Fruit fly (Drosophila melanogaster) whole organism: ENCODE data around the gene Obp22a.

Source experiments
- CG8478 ChIP-seq: fragments of >200 bp; optimal IDR thresholded peaks from 2 replicates; lab custom pipeline; 2018; ENCODE audit warnings: inconsistent platforms
- Dll ChIP-seq: fragments of >200 bp; optimal IDR thresholded peaks from 2 replicates; lab custom pipeline; 2017
- EcR ChIP-seq, 2 experiments: fragments of >200 bp; optimal IDR thresholded peaks; 2 replicates each; lab custom pipeline; 2017; ENCODE audit warnings: missing biosample characterization in 2 of 2, missing genetic modification characterization in 2 of 2, missing genetic modification reagents in 2 of 2
- pan ChIP-seq: fragments of >200 bp; optimal IDR thresholded peaks from 2 replicates; lab custom pipeline; 2017
- psq ChIP-seq: fragments of >200 bp; optimal IDR thresholded peaks from 2 replicates; lab custom pipeline; 2017
- usp ChIP-seq: fragments of >200 bp; optimal IDR thresholded peaks from 2 replicates; lab custom pipeline; 2017; ENCODE audit warnings: missing biosample characterization, missing genetic modification characterization, mixed read lengths

The Obp22a gene

DNA sequence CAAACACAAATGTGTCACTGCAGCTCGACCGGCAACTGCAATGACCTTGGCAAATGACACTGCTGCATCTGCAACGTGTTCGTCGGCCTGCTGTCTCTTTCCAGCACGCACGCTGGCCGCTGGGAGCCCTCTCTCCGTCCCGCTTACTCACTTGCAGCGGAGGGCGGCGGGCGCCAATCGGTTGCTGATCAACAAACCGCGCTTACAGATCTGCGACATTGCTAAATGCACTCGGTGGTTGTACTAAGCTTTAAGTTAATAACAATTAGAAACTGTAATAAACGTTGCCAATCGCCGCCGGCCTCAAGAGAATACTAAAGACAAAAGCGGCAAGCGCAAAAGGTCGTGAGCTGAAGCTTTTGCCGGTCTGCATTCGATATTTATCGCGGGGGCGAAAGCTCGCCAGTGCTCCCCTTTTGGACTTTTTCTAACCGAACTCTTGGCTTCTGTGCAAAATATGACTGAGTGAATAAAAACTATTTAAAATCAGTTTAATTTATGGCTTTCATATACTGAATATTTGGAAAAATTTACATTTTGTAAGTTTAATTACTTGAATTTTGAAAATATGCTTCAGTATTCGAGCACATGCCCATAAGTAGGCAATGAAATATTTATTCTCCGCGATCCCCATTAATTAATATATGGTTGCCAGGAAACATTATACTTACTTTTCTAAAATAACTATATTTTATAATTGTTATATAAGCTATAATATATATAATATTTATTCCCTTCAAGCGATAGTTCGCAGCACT lies 4.3 kb downstream of the Obp22a start, which contains the start of gene Got2:
Gene Got2 (minus strand): TSS at position 325 of the 758 bp plus-strand sequence.
- TF ChIP-seq CG8478 (lab: Kevin White, UChicago) (peak; percentile 32), psq (lab: Kevin White, UChicago) (no peak)

DNA sequence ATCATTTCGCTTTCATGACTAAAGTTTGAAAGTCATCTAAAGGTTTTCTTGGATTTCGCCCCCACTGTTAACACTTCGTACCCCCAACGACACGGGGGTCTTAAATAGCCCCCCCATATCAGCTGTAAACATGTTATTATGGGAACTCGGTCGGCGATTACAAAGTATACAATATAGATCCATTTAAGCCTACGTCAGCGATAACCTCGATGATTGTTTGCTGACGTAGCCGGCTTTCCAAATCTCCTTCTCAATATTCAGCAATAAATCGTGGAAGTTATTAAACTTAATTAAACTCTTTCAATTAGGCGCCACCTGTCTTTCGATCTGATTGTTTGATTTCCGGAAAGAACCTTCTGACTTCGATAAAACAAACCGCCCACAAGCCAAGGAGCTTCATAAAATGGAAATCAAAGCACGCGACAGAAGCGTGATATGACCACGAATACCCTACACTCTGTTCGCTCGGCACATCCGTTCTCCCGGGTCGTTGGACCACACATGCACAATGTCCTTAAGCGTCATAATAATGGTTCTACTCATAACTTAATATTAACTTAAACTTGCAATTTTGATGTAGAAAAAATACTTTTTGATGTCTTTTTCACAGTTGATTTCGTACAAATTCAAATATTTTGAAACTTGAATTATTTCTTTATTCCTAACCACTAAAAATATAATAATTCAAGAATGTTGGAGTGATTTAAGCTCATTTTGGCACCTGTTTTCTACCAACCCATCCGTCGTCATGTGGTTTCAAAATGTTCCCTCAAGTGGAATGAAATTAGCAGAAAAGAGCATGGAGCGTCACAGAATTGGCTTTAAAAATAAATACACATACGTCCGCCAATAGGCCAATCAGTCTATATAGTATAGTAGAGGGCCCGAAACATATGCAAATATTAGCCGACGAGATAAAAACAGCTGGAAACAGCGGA lies 5.3 kb downstream of the Obp22a start:
- no peak for TF ChIP-seq EcR (GFP tag; optimal IDR thresholded peaks at IDR 0.05; lab: Kevin White, UChicago)

DNA sequence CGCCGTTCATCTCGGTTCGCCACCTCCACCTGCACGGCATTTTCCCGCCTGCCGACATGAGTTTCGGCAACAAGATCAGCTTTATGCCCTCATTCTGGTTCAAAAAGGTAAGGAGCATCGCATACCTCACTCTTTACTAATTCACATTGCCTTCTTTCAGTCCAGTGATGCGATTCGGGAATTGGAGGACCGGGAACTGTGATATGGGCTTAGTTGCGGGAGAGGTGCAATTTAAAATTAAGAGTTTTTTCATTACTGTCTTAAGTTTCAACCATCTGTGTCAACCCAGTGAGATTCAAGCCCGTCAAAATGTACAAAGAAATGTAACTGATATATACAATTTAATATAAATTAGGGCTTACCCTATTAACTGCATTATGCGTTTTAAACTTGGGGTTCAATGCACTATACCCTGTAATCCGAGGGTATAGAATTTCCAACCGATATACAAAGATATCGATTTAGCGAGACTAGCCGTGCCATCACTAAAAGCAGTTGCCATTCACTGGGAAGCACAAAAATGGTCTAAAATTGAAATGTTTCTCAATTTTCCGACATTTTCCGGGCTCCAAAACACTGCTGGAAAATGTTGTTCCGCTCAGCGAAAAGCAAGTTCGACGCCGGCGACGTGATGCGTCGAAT lies 10.1 kb downstream of the Obp22a start, which contains the start of gene CG7289:
Gene CG7289 (plus strand): TSS at position 492 of the 642 bp plus-strand sequence.
- peak in 1 of 2 experiments; percentile 92 for TF ChIP-seq EcR (GFP tag; optimal IDR thresholded peaks at IDR 0.05; lab: Kevin White, UChicago)
- TF ChIP-seq Dll (lab: Kevin White, UChicago) = no peak
- TF ChIP-seq usp (GFP tag; lab: Kevin White, UChicago) = no peak

DNA sequence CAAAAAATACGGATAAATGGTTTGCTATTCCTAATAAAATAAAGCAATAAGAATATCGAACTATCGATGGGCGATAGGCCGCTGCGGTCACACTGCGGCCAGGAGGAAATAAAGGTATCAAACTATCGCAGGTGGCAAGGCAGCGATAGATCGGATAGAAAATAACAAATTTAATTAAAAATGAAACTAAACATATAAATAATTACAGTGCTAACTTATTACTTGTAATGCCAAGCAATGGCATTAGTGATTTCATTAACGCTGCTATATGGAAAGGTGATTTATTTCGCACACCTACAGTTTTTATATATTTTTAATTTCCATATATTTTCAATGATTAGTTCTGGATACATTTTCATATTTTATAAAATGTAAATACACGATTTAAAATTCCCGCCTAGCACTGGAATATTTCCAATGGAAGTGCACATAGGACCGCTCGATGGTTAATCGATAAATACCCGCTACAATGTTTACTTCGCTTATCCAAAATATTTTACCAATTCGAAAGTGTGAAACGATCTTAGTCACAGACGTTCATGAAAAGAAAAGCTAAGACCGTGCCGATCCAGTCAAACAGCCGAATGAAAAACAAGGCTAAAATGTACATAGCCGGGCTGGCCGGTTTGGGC lies 11.1 kb downstream of the Obp22a start, which contains the start of the genes CG15356 and CG15362:
Gene CG15356 (minus strand): TSS at position 48 of the 632 bp plus-strand sequence.
Gene CG15362 (plus strand): TSS at position 469 of the 632 bp plus-strand sequence.
- TF ChIP-seq psq (lab: Kevin White, UChicago) = no peak
- no peak for TF ChIP-seq Dll (lab: Kevin White, UChicago)
- TF ChIP-seq usp (GFP tag; lab: Kevin White, UChicago) = no peak
- TF ChIP-seq CG8478 (lab: Kevin White, UChicago) = no peak
- no peak for TF ChIP-seq pan (lab: Kevin White, UChicago)
- TF ChIP-seq EcR (GFP tag; optimal IDR thresholded peaks at IDR 0.05; lab: Kevin White, UChicago) = no peak

DNA sequence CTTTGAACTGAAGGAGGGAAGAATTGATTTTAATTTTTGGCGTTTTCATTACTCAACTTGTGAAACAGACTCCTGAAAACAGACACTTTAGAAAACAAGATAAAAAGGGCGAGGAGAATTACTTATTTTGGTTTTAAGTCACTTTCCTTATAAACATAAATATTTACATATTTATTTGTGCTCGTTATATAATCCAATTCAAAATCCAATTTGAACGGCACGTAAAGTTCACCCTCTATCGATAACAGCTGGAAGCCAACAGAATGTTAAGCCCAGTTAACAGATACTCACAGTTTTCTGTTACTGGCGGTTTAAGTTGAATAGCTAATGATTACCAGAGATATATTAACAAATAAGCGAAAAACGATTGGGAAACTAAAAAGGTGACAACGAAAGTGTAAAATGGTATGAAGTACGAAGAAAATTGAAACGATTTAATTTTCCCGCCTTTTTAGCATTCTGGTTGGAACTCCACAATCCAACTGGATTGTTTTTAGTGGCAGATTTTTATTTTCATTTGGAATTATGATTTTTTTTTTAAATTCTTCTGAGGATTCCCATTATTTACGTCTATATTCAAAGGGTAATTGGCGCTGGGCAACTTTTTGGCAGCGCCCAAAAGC lies 12.7 kb downstream of the Obp22a start:
- TF ChIP-seq CG8478 (lab: Kevin White, UChicago) = no peak
- TF ChIP-seq EcR (GFP tag; optimal IDR thresholded peaks at IDR 0.05; lab: Kevin White, UChicago) = no peak
- TF ChIP-seq Dll (lab: Kevin White, UChicago) = no peak
- TF ChIP-seq usp (GFP tag; lab: Kevin White, UChicago) = no peak
- no peak for TF ChIP-seq pan (lab: Kevin White, UChicago)
- TF ChIP-seq psq (lab: Kevin White, UChicago) = no peak

DNA sequence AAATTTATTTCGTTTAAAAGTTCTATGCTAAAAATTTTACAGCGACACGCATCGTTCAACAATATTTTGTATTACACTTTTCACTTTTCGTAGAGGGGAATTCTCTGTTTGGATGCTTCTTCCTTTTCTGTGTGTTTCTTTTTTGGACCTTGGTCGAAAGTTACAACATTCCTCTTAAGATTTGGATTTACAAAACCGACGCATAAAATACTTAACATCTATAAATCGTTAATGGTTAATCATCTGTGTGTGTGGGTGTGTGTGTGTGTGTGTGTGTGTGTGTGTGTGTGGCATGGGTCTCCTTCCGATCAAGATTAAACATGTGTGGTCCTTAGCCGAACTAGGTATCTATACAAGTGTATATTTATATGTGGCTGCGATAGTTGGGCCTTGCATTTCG lies 16.5 kb downstream of the Obp22a start:
- TF ChIP-seq psq (lab: Kevin White, UChicago) (no peak), CG8478 (lab: Kevin White, UChicago) (no peak), Dll (lab: Kevin White, UChicago) (no peak), EcR (GFP tag; optimal IDR thresholded peaks at IDR 0.05; lab: Kevin White, UChicago) (no peak), pan (lab: Kevin White, UChicago) (no peak), usp (GFP tag; lab: Kevin White, UChicago) (no peak)

DNA sequence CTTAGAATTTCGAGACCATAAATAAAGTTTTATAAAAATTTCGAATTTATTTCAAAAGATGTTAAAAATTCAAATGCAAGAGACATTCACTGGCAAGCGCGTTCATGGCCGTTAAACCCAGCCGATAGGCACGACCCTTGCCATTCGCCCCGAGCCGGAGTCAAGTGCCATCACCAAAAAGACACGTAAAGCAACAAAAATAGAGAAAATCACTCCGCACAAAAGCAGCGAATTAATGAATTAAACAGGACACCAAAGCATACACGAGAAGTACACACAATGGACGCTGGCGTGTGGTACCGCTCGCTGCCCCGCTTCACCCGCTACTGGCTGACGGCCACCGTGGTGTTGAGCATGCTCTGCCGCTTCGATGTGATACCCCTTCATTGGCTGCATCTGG lies 18.0 kb downstream of the Obp22a start, which contains the start of gene Der-1:
Gene Der-1 (plus strand): TSS at position 1 of the 400 bp plus-strand sequence.
- TF ChIP-seq CG8478 (lab: Kevin White, UChicago) = no peak
- no peak for TF ChIP-seq pan (lab: Kevin White, UChicago)
- TF ChIP-seq EcR (GFP tag; optimal IDR thresholded peaks at IDR 0.05; lab: Kevin White, UChicago) = no peak
- TF ChIP-seq usp (GFP tag; lab: Kevin White, UChicago) = no peak
- TF ChIP-seq Dll (lab: Kevin White, UChicago) = no peak

DNA sequence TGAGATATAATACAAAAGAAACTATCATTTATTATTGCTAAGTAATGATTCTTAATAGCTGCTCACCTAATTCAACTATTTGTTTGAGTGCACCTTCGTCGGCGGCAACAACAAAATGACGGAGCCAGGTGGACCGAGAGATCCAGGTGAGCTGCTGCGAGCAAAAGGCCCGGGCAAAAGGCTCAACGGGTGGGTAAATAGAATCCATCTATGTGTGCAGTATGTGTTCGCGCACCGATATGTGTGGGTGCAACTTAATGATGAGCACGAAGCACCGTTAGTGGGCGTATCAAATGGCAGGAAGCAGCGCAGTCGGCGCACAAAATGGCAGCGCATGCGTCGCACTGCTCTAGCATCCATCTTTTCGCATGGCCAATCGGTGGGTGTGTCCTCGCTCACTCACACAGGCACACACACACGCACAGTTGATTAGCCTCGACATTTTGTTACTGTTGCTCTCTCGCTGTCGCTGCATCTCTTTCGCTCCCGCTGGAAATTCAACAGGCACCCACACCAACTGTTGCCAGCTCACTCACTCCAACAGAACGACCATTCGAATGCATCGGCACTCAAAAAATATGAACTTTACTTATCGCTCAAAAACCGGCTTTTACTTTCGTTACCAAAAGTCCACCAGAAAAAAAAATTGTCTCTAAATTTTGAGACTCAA lies 19.4 kb downstream of the Obp22a start:
- TF ChIP-seq CG8478 (lab: Kevin White, UChicago) (peak; percentile 89), usp (GFP tag; lab: Kevin White, UChicago) (no peak), Dll (lab: Kevin White, UChicago) (peak; percentile 79)

DNA sequence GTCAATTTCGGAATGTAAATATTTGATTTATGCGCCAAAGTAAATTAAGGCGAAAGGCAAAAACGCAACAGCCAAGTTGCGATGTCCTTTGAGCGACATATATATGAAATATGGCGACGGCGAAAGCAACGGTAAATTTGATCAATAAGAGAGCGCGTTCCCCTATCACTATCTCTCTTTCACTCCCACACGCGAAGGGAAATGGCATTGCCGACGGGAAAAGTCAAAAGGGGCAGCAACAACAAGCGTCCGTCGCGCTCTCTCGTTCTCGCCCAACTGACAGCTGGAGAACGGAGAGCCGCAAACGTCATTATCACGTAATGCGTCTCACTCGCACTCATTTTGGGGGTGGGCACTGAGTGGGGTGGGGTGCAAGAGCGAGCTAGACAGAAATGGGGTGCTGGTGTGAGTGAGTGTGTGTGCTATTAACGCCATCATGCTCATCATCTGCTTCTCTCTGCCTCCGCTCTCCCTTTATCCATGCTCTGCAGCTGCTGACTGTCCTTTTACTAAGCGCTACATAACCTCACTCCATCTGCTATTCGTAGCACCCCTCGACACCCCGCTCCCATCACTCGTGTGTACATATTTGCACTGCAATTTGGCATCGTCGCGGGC lies 21.5 kb downstream of the Obp22a start, which contains the start of gene erm:
Gene erm (minus strand): TSS at position 51 of the 618 bp plus-strand sequence.
- TF ChIP-seq psq (lab: Kevin White, UChicago) (no peak), usp (GFP tag; lab: Kevin White, UChicago) (no peak), pan (lab: Kevin White, UChicago) (no peak), EcR (GFP tag; optimal IDR thresholded peaks at IDR 0.05; lab: Kevin White, UChicago) (no peak), CG8478 (lab: Kevin White, UChicago) (no peak), Dll (lab: Kevin White, UChicago) (no peak)
